Worm (Caenorhabditis elegans) whole organism, early embryonic: Measurements from ENCODE around the gene mrps-5.

Experiments
- F13C5.2 ChIP-seq: sonication (generic microtip); optimal IDR thresholded peaks from 2 replicates; lab custom pipeline; 2017; ENCODE audit warnings: mild to moderate bottlenecking, missing genetic modification characterization, inconsistent platforms, missing compliant biosample characterization
- aly-1 ChIP-seq: sonication (generic microtip); optimal IDR thresholded peaks from 2 replicates; lab custom pipeline; 2016; ENCODE audit warnings: missing genetic modification characterization, missing compliant biosample characterization
- ama-1 ChIP-seq: fragments of 150-350 bp; optimal IDR thresholded peaks from 2 replicates; lab custom pipeline; 2014
- ceh-13 ChIP-seq: fragments of 200-800 bp; sonication (Bioruptor generic); optimal IDR thresholded peaks from 2 replicates; lab custom pipeline; 2018; ENCODE audit warnings: mild to moderate bottlenecking, missing genetic modification characterization, missing compliant biosample characterization
- ceh-36 ChIP-seq: sonication (generic microtip); optimal IDR thresholded peaks from 2 replicates; lab custom pipeline; 2016; ENCODE audit warnings: missing genetic modification characterization, inconsistent platforms, missing compliant biosample characterization
- hmbx-1 ChIP-seq: sonication (generic microtip); optimal IDR thresholded peaks from 2 replicates; lab custom pipeline; 2016; ENCODE audit warnings: mild to moderate bottlenecking, missing genetic modification characterization, missing compliant biosample characterization
- hmg-4 ChIP-seq: fragments of 200-800 bp; sonication (Bioruptor generic); optimal IDR thresholded peaks from 2 replicates; lab custom pipeline; 2018; ENCODE audit warnings: mild to moderate bottlenecking, missing genetic modification characterization, missing compliant biosample characterization
- hnd-1 ChIP-seq: sonication (generic microtip); optimal IDR thresholded peaks from 2 replicates; lab custom pipeline; 2016; ENCODE audit warnings: missing genetic modification characterization, missing compliant biosample characterization
- pes-1 ChIP-seq: fragments of 200-800 bp; sonication (Bioruptor generic); IDR thresholded peaks from 2 replicates; pipeline ENCODE4 v1.3.6; 2022; ENCODE audit warnings: missing genetic modification reagents, missing genetic modification characterization, missing compliant biosample characterization
- scrt-1 ChIP-seq: fragments of 200-800 bp; sonication (Bioruptor generic); IDR thresholded peaks from 2 replicates; pipeline ENCODE4 v1.3.6; 2022; ENCODE audit warnings: missing genetic modification characterization, missing compliant biosample characterization
- sea-1 ChIP-seq: fragments of 200-800 bp; sonication (Bioruptor generic); conservative IDR thresholded peaks from 2 replicates; pipeline ENCODE4 v1.3.6; 2022; ENCODE audit warnings: missing genetic modification characterization, missing compliant biosample characterization
- tbx-11 ChIP-seq: fragments of 200-800 bp; sonication (Bioruptor generic); IDR thresholded peaks from 2 replicates; pipeline ENCODE4 v1.3.6; 2022; ENCODE audit warnings: missing genetic modification characterization, missing compliant biosample characterization
- tbx-37 ChIP-seq: fragments of 200-800 bp; sonication (Bioruptor generic); conservative IDR thresholded peaks from 2 replicates; pipeline ENCODE4 v1.3.6; 2022; ENCODE audit warnings: missing genetic modification reagents, missing genetic modification characterization, missing compliant biosample characterization
- tra-4 ChIP-seq: sonication (generic microtip); optimal IDR thresholded peaks from 2 replicates; lab custom pipeline; 2017; ENCODE audit warnings: missing genetic modification characterization, missing compliant biosample characterization

ce11 chrV:12526124-12526523 is 37.2 kb upstream of the mrps-5 start:
- TF ChIP-seq hnd-1 (tag; lab: Kevin White, UChicago) (no peak), ama-1 (no peak), tbx-11 (GFP tag; lab: Robert Waterston, UW) (no peak), aly-1 (tag; lab: Kevin White, UChicago) (no peak), scrt-1 (GFP tag; lab: Robert Waterston, UW) (no peak), hmg-4 (GFP tag; lab: Kevin White, UChicago) (no peak), F13C5.2 (tag; lab: Kevin White, UChicago) (no peak), ceh-13 (GFP tag; lab: Kevin White, UChicago) (no peak), ceh-36 (tag; lab: Kevin White, UChicago) (no peak), hmbx-1 (tag; lab: Kevin White, UChicago) (no peak), sea-1 (GFP tag; lab: Robert Waterston, UW) (no peak), tra-4 (tag; lab: Kevin White, UChicago) (no peak), tbx-37 (no peak), pes-1 (GFP tag; lab: Robert Waterston, UW) (no peak)
